Fruit fly (Drosophila melanogaster) whole organism, prepupa: Measurements from ENCODE around the gene pr.

Source experiments
- Blimp-1 ChIP-seq: fragments of 200-800 bp; sonication (Bioruptor generic); optimal IDR thresholded peaks from 3 replicates; lab custom pipeline; 2017; ENCODE audit warnings: missing biosample characterization, missing genetic modification characterization, mild to moderate bottlenecking, moderate library complexity, missing genetic modification reagents
- CG10631 ChIP-seq: fragments of 200-800 bp; sonication (Bioruptor generic); optimal IDR thresholded peaks from 2 replicates; lab custom pipeline; 2016; ENCODE audit warnings: missing biosample characterization, missing genetic modification characterization
- CG10669 ChIP-seq: fragments of 200-800 bp; sonication (Bioruptor generic); optimal IDR thresholded peaks from 3 replicates; lab custom pipeline; 2018; ENCODE audit warnings: missing biosample characterization, mild to moderate bottlenecking, missing genetic modification characterization, moderate library complexity
- CG11294 ChIP-seq: fragments of 200-800 bp; sonication (Bioruptor generic); IDR thresholded peaks from 2 replicates; pipeline ENCODE4 v1.3.6; 2022; ENCODE audit warnings: missing biosample characterization, missing genetic modification characterization
- CG1621 ChIP-seq: fragments of 200-800 bp; sonication (Bioruptor generic); optimal IDR thresholded peaks from 3 replicates; lab custom pipeline; 2018; ENCODE audit warnings: missing biosample characterization, mild to moderate bottlenecking, missing genetic modification characterization
- CG16779 ChIP-seq: fragments of 200-800 bp; sonication (Bioruptor generic); optimal IDR thresholded peaks from 3 replicates; lab custom pipeline; 2017; ENCODE audit warnings: missing biosample characterization, mild to moderate bottlenecking, missing genetic modification characterization
- CG3032 ChIP-seq: fragments of 200-800 bp; optimal IDR thresholded peaks from 2 replicates; lab custom pipeline; 2019; ENCODE audit warnings: missing biosample characterization, mild to moderate bottlenecking, missing genetic modification characterization, moderate library complexity
- CG31627 ChIP-seq: fragments of 200-800 bp; sonication (Bioruptor generic); optimal IDR thresholded peaks from 3 replicates; lab custom pipeline; 2016; ENCODE audit warnings: missing biosample characterization, missing genetic modification characterization
- CG32006 ChIP-seq: fragments of 200-800 bp; sonication (Bioruptor generic); optimal IDR thresholded peaks from 3 replicates; lab custom pipeline; 2017; ENCODE audit warnings: missing biosample characterization, mild to moderate bottlenecking, missing genetic modification characterization
- CG34406 ChIP-seq: fragments of 200-800 bp; sonication (Bioruptor generic); optimal IDR thresholded peaks from 3 replicates; lab custom pipeline; 2016; ENCODE audit warnings: missing biosample characterization, missing genetic modification characterization
- CG4318 ChIP-seq: fragments of 200-800 bp; sonication (Bioruptor generic); optimal IDR thresholded peaks from 3 replicates; lab custom pipeline; 2017; ENCODE audit warnings: missing biosample characterization, mild to moderate bottlenecking, missing genetic modification characterization
- CG6163 ChIP-seq: fragments of 200-800 bp; sonication (Bioruptor generic); IDR thresholded peaks from 3 replicates; pipeline ENCODE4 v1.3.6; 2022; ENCODE audit warnings: missing biosample characterization, missing genetic modification characterization
- CG6792 ChIP-seq: fragments of 200-800 bp; sonication (Bioruptor generic); optimal IDR thresholded peaks from 3 replicates; lab custom pipeline; 2016; ENCODE audit warnings: missing biosample characterization, missing genetic modification characterization
- CG6808 ChIP-seq: fragments of 200-800 bp; sonication (Bioruptor generic); optimal IDR thresholded peaks from 3 replicates; lab custom pipeline; 2017; ENCODE audit warnings: missing biosample characterization, missing genetic modification characterization, mild to moderate bottlenecking, moderate library complexity, missing genetic modification reagents
- CG6854 ChIP-seq: fragments of 200-800 bp; sonication (Bioruptor generic); optimal IDR thresholded peaks from 2 replicates; lab custom pipeline; 2017; ENCODE audit warnings: missing biosample characterization, mild to moderate bottlenecking, missing genetic modification characterization
- CG7368 ChIP-seq: fragments of 200-800 bp; sonication (Bioruptor generic); optimal IDR thresholded peaks from 3 replicates; lab custom pipeline; 2016; ENCODE audit warnings: missing biosample characterization, missing genetic modification characterization
- CG8632 ChIP-seq: fragments of 200-800 bp; sonication (Bioruptor generic); optimal IDR thresholded peaks from 3 replicates; lab custom pipeline; 2016; ENCODE audit warnings: missing biosample characterization, missing genetic modification characterization
- CG9139 ChIP-seq: fragments of 200-800 bp; sonication (Bioruptor generic); optimal IDR thresholded peaks from 3 replicates; lab custom pipeline; 2017; ENCODE audit warnings: missing biosample characterization, mild to moderate bottlenecking, missing genetic modification characterization
- Eip75B ChIP-seq: fragments of 200-800 bp; sonication (Bioruptor generic); optimal IDR thresholded peaks from 3 replicates; lab custom pipeline; 2016; ENCODE audit warnings: missing biosample characterization, missing genetic modification characterization
- Eip78C ChIP-seq: fragments of 200-800 bp; sonication (Bioruptor generic); peaks from one replicate; lab custom pipeline; 2016; ENCODE audit warnings: missing biosample characterization, missing genetic modification characterization
- Eip93F ChIP-seq: fragments of 200-800 bp; sonication (Bioruptor generic); optimal IDR thresholded peaks from 2 replicates; lab custom pipeline; 2016; ENCODE audit warnings: missing biosample characterization, mild to moderate bottlenecking, missing genetic modification characterization
- Ets21C ChIP-seq: fragments of 200-800 bp; sonication (Bioruptor generic); optimal IDR thresholded peaks from 3 replicates; lab custom pipeline; 2016; ENCODE audit warnings: missing biosample characterization, missing genetic modification characterization
- Ets96B ChIP-seq: fragments of 200-800 bp; optimal IDR thresholded peaks from 2 replicates; lab custom pipeline; 2019; ENCODE audit warnings: missing biosample characterization, mild to moderate bottlenecking, missing genetic modification characterization, moderate library complexity
- Gug ChIP-seq: fragments of 200-800 bp; sonication (Bioruptor generic); IDR thresholded peaks from 2 replicates; pipeline ENCODE4 v1.3.6; 2022; ENCODE audit warnings: missing biosample characterization, missing genetic modification characterization
- Hr38 ChIP-seq: sonication (Bioruptor generic); optimal IDR thresholded peaks from 2 replicates; lab custom pipeline; 2016; ENCODE audit warnings: missing biosample characterization, missing genetic modification characterization
- Hr39 ChIP-seq: fragments of 200-800 bp; sonication (Bioruptor generic); optimal IDR thresholded peaks from 2 replicates; lab custom pipeline; 2016; ENCODE audit warnings: missing biosample characterization, missing genetic modification characterization
- Lpt ChIP-seq: fragments of 200-800 bp; sonication (Bioruptor generic); optimal IDR thresholded peaks from 3 replicates; lab custom pipeline; 2016; ENCODE audit warnings: missing biosample characterization, missing genetic modification characterization
- Met ChIP-seq: fragments of 200-800 bp; sonication (Bioruptor generic); optimal IDR thresholded peaks from 3 replicates; lab custom pipeline; 2016; ENCODE audit warnings: missing biosample characterization, missing genetic modification characterization
- Smox ChIP-seq: fragments of 200-800 bp; sonication (Bioruptor generic); optimal IDR thresholded peaks from 3 replicates; lab custom pipeline; 2016; ENCODE audit warnings: missing biosample characterization, missing genetic modification characterization
- Sox15 ChIP-seq: fragments of 200-800 bp; sonication (Bioruptor generic); optimal IDR thresholded peaks from 3 replicates; lab custom pipeline; 2016; ENCODE audit warnings: missing biosample characterization, missing genetic modification characterization
- acj6 ChIP-seq: fragments of 200-800 bp; sonication (Bioruptor generic); optimal IDR thresholded peaks from 3 replicates; lab custom pipeline; 2016; ENCODE audit warnings: missing biosample characterization, missing genetic modification characterization
- cyc ChIP-seq: fragments of 200-800 bp; sonication (Bioruptor generic); optimal IDR thresholded peaks from 3 replicates; lab custom pipeline; 2016; ENCODE audit warnings: missing biosample characterization, missing genetic modification characterization
- dsx ChIP-seq: fragments of 200-800 bp; optimal IDR thresholded peaks from 3 replicates; lab custom pipeline; 2019; ENCODE audit warnings: missing biosample characterization, mild to moderate bottlenecking, missing genetic modification characterization, moderate library complexity; ENCODE audit not compliant: poor library complexity, severe bottlenecking
- eg ChIP-seq: fragments of 200-800 bp; sonication (Bioruptor generic); IDR thresholded peaks from 3 replicates; pipeline ENCODE4 v1.3.6; 2022; ENCODE audit warnings: missing biosample characterization, missing genetic modification characterization
- esn ChIP-seq: fragments of 200-800 bp; sonication (Bioruptor generic); optimal IDR thresholded peaks from 2 replicates; lab custom pipeline; 2016; ENCODE audit warnings: missing biosample characterization, mild to moderate bottlenecking, missing genetic modification characterization, moderate library complexity
- fd59A ChIP-seq: fragments of 200-800 bp; sonication (Bioruptor generic); optimal IDR thresholded peaks from 2 replicates; lab custom pipeline; 2017; ENCODE audit warnings: missing biosample characterization, mild to moderate bottlenecking, missing genetic modification characterization, missing genetic modification reagents
- fd85E ChIP-seq: fragments of 200-800 bp; sonication (Bioruptor generic); optimal IDR thresholded peaks from 3 replicates; lab custom pipeline; 2016; ENCODE audit warnings: missing biosample characterization, missing genetic modification characterization
- fkh ChIP-seq: fragments of 200-800 bp; sonication (Bioruptor generic); optimal IDR thresholded peaks from 3 replicates; lab custom pipeline; 2017; ENCODE audit warnings: missing biosample characterization, mild to moderate bottlenecking, missing genetic modification characterization, moderate library complexity
- lz ChIP-seq: fragments of 200-800 bp; sonication (Bioruptor generic); optimal IDR thresholded peaks from 3 replicates; lab custom pipeline; 2016; ENCODE audit warnings: missing biosample characterization, missing genetic modification characterization
- spab ChIP-seq: fragments of 200-800 bp; sonication (Bioruptor generic); optimal IDR thresholded peaks from 2 replicates; lab custom pipeline; 2017; ENCODE audit warnings: missing biosample characterization, mild to moderate bottlenecking, missing genetic modification characterization, missing genetic modification reagents
- ss ChIP-seq, 2 experiments: fragments of 200-800 bp; sonication (Bioruptor generic); optimal IDR thresholded peaks; 2 replicates in 1 of 2; 3 replicates in 1 of 2; lab custom pipeline; 2017 to 2018; ENCODE audit warnings: mild to moderate bottlenecking in 2 of 2, missing biosample characterization in 2 of 2, missing genetic modification characterization in 2 of 2, moderate library complexity in 1 of 2
- vri ChIP-seq: fragments of 200-800 bp; sonication (Bioruptor generic); optimal IDR thresholded peaks from 3 replicates; lab custom pipeline; 2016; ENCODE audit warnings: missing biosample characterization, mild to moderate bottlenecking, missing genetic modification characterization

Gene pr

dm6 chr2L:20106595-20106994 is 31.3 kb upstream of the pr start:
- no peak for TF ChIP-seq Ets96B (tag; lab: Kevin White, UChicago)
- TF ChIP-seq Gug: no peak
- TF ChIP-seq ss (GFP tag; optimal IDR thresholded peaks at IDR 0.05; lab: Kevin White, UChicago): no peak
- TF ChIP-seq CG10631 (GFP tag; lab: Kevin White, UChicago): no peak
- peak; percentile 20 for TF ChIP-seq lz
- no peak for TF ChIP-seq CG4318 (GFP tag; lab: Kevin White, UChicago)
- peak; percentile 78 for TF ChIP-seq CG1621
- TF ChIP-seq esn (GFP tag; lab: Kevin White, UChicago): peak; percentile 17
- no peak for TF ChIP-seq CG3032 (tag; lab: Kevin White, UChicago)
- TF ChIP-seq Lpt (GFP tag; lab: Kevin White, UChicago): no peak
- no peak for TF ChIP-seq vri
- TF ChIP-seq Hr38 (GFP tag; lab: Kevin White, UChicago): no peak
- TF ChIP-seq CG7368 (GFP tag; lab: Kevin White, UChicago): no peak
- no peak for TF ChIP-seq CG9139 (GFP tag; lab: Kevin White, UChicago)
- TF ChIP-seq cyc (GFP tag; lab: Kevin White, UChicago): peak; percentile 14
- no peak for TF ChIP-seq CG8632 (GFP tag; lab: Kevin White, UChicago)
- TF ChIP-seq CG32006 (GFP tag; lab: Kevin White, UChicago): no peak
- TF ChIP-seq Hr39 (GFP tag; lab: Kevin White, UChicago): peak; percentile 35
- no peak for TF ChIP-seq Blimp-1 (GFP tag; lab: Kevin White, UChicago)
- no peak for TF ChIP-seq Ets21C (GFP tag; lab: Kevin White, UChicago)
- TF ChIP-seq CG10669: no peak
- no peak for TF ChIP-seq CG6163
- peak; percentile 1 for TF ChIP-seq Met (GFP tag; lab: Kevin White, UChicago)
- no peak for TF ChIP-seq CG16779 (tag; lab: Kevin White, UChicago)
- TF ChIP-seq Eip78C: peak; percentile 7
- no peak for TF ChIP-seq dsx (GFP tag; lab: Kevin White, UChicago)
- TF ChIP-seq CG31627: peak; percentile 39
- TF ChIP-seq, all 60 proteins: peak for 8

dm6 chr2L:20104526-20104925 is 29.3 kb upstream of the pr start:
- TF ChIP-seq Sox15 (GFP tag; lab: Kevin White, UChicago) (no peak), CG9139 (GFP tag; lab: Kevin White, UChicago) (no peak), acj6 (no peak), Eip75B (no peak), CG6163 (no peak), fd85E (GFP tag; lab: Kevin White, UChicago) (no peak), CG6808 (no peak), CG11294 (GFP tag; lab: Robert Waterston, UW) (no peak), CG16779 (tag; lab: Kevin White, UChicago) (no peak), Eip93F (no peak), CG1621 (no peak), fkh (GFP tag; lab: Kevin White, UChicago) (no peak), CG34406 (no peak), Lpt (GFP tag; lab: Kevin White, UChicago) (no peak), CG6792 (no peak)
- TF ChIP-seq, all 60 proteins: peak for 0

dm6 chr2L:20104050-20104449 is 28.8 kb upstream of the pr start, which contains the start of gene CG13970:
CG13970 (minus strand) TSS chr2L:20104150.
- TF ChIP-seq Sox15 (GFP tag; lab: Kevin White, UChicago) (no peak), CG3032 (tag; lab: Kevin White, UChicago) (no peak), eg (GFP tag; lab: Robert Waterston, UW) (no peak), spab (GFP tag; lab: Kevin White, UChicago) (no peak), Ets96B (tag; lab: Kevin White, UChicago) (no peak), Met (GFP tag; lab: Kevin White, UChicago) (no peak), CG16779 (tag; lab: Kevin White, UChicago) (no peak), Eip75B (no peak), Blimp-1 (GFP tag; lab: Kevin White, UChicago) (no peak), CG34406 (no peak), Ets21C (GFP tag; lab: Kevin White, UChicago) (no peak), Smox (GFP tag; lab: Kevin White, UChicago) (no peak), Hr38 (GFP tag; lab: Kevin White, UChicago) (no peak), lz (no peak), fd59A (no peak), CG6854 (GFP tag; lab: Kevin White, UChicago) (no peak), Gug (no peak)
